Fruit fly (Drosophila melanogaster) Kc167 (cell line): Measurements from ENCODE around the gene Ilk.

Experiments used
- Myc ChIP-seq: fragments of >200 bp; optimal IDR thresholded peaks from 2 replicates; lab custom pipeline; 2017; ENCODE audit warnings: missing external identifiers
- Sin3A ChIP-seq: fragments of >200 bp; optimal IDR thresholded peaks from 2 replicates; lab custom pipeline; 2018; ENCODE audit warnings: missing external identifiers
- h ChIP-seq: fragments of >200 bp; optimal IDR thresholded peaks from 3 replicates; lab custom pipeline; 2018; ENCODE audit warnings: missing external identifiers
- insv ChIP-seq: fragments of >200 bp; optimal IDR thresholded peaks from 3 replicates; lab custom pipeline; 2018; ENCODE audit warnings: missing external identifiers
- psq ChIP-seq: fragments of >200 bp; optimal IDR thresholded peaks from 2 replicates; lab custom pipeline; 2017; ENCODE audit warnings: missing external identifiers
- ttk ChIP-seq: sonication (Bioruptor generic); optimal IDR thresholded peaks from 2 replicates; lab custom pipeline; 2017; ENCODE audit warnings: missing external identifiers

Ilk gene

DNA sequence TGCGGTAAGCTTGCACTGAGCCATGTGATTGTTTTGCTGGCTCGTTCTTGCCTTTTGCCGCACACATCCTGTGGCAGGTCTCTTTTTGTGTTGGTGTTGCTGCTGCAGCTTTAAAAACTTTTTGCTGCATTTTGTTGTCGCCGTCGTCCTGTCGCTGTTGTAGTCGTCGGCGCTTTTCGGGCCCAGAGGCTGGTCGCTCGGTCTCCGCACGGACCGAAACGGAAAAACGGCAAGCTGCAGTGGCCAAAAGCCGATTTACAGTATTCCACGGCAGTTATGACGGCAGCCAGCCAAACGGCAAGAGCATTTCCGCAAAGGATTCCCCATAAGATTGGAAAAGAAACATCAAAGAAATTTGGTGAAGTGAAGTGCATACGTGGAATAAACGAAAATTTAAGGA lies 3.4 kb downstream of the Ilk start, which contains the start of gene CG43219:
Gene CG43219 (plus strand): TSS at position 301 of the 400 bp plus-strand sequence.
- no peak for TF ChIP-seq insv (lab: Kevin White, UChicago)
- TF ChIP-seq Myc (lab: Kevin White, UChicago), result no peak
- TF ChIP-seq h (lab: Kevin White, UChicago), result no peak
- TF ChIP-seq Sin3A, result no peak
- TF ChIP-seq ttk, result no peak
- TF ChIP-seq psq, result no peak

DNA sequence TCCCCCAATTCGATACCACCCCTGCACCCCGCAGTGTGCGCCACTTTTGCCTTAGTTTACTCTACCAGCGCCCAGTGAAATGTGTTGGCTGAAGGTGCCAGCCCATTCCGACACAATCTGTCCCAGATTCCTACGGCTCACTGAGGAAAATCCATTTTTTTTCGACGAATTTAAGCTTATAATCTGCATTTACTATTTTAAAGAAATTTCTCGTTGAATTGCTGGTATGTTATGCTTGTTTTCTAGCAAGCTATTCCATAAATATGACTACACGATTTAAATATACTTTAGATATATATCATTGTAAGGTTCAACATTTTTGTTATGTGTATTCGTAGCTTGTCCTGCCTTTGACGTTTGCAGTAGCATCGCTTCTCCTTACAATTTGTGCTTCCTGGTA lies 6.6 kb downstream of the Ilk start:
- TF ChIP-seq Myc (lab: Kevin White, UChicago), result no peak
- TF ChIP-seq psq, result no peak
- TF ChIP-seq h (lab: Kevin White, UChicago), result no peak

DNA sequence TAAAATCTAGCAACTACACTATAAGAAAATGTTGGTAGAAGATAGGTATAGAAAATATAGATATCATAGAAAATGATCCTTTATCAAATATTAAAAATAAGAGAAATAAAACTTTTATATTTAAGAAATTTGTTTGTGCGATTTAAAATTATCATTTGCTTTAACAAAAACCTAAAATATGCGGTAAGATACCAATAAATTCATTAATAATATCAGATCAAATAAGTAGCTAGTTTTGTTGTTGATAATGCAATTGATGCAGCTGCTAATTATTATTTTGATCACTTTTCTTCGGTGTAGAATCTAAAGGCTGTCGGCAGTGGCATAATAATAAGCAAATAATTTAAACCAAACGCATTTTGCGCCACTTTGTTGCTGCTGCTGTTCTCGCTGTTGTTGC lies 7.6 kb downstream of the Ilk start:
- TF ChIP-seq Sin3A (no peak), insv (lab: Kevin White, UChicago) (no peak), Myc (lab: Kevin White, UChicago) (no peak), h (lab: Kevin White, UChicago) (no peak), psq (no peak), ttk (no peak)

DNA sequence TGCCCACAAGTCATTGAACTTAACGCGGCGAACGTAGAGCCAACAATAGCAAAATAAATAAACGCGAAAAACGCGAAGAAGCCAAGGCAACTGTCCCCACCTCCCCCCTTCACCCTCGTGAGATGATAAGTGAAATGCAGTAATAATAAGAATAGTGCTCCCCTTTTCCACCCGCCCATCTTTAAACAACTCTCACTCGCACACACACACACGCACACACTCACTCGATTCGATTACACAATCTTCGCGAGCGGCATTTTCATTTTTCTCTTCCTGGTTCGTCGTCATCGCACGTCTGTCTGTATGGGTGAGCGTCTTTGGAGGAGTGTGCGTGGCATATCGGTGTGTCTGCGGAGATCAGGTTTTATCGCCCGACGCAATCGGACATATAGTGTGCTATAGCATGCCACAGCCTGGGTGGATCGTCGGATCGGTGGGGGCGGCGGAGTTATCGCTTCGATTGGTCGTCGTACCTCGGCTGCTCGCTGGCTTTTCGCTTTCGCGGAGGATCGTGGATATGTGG lies 8.1 kb downstream of the Ilk start:
- TF ChIP-seq insv (lab: Kevin White, UChicago) (no peak), psq (no peak), Myc (lab: Kevin White, UChicago) (no peak), Sin3A (no peak), h (lab: Kevin White, UChicago) (no peak), ttk (no peak)

DNA sequence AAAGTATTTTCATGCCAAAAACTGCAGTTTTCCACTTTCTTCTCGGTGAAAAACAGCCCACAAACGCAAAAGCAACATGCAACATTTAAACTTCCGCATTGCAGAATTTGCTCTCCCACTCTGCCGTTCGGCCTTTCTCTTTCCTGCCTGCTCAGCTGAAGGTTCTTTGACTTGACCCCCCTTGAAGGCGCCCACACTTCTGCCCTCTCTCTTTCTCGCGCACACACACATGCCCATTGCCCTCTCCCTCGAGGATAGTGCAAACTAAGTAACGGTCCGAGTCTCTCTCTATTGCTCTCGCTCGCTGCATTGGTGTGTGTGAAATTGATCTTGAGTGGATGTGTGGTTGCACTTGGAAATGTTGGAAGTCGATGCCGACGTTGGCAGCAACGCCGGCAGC lies 8.9 kb downstream of the Ilk start:
- TF ChIP-seq ttk (no peak), h (lab: Kevin White, UChicago) (no peak), Sin3A (no peak), psq (no peak), Myc (lab: Kevin White, UChicago) (no peak), insv (lab: Kevin White, UChicago) (no peak)

DNA sequence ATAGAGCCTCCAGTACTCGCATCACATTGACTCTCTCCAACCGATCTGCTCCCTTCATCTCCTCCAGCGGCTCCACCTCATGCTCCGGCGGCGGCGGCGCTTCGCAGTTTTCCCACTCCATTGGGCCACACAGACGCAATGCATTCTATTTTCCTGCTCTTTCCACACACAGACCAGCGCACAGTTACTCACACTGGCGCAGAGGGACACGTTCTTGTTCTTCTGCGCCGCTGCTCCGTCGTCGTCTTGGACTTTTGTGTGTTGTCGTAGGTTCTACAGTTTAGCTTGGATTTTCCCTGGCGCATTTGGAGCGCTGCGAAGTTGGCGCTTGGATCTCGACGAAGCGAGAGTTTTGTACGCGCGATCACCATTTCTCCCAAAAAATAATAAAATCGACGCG lies 9.6 kb downstream of the Ilk start, which contains the start of gene Eip78C:
Gene Eip78C (plus strand): TSS at position 301 of the 400 bp plus-strand sequence.
- TF ChIP-seq ttk (no peak), Myc (lab: Kevin White, UChicago) (no peak), Sin3A (no peak), psq (no peak), h (lab: Kevin White, UChicago) (no peak), insv (lab: Kevin White, UChicago) (no peak)

DNA sequence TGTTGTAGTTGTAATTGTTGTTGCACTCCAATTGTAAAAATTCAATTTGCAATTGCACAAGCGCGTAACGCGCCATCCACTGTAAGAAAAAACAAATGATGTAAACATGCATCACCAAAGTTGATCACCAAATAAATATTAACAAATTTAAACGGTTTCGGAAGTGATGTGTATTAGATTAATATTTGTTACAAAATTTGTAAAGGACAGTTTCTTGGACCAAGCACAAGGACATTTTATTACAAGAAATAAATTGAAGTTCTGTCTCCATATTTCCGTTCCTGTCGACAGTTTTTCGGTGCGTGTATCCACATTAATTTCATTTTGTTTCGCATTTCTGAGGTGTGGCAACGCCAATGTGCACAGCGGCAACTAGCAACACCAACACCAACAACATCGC lies 13.1 kb downstream of the Ilk start:
- TF ChIP-seq h (lab: Kevin White, UChicago) (no peak), Myc (lab: Kevin White, UChicago) (no peak), insv (lab: Kevin White, UChicago) (no peak), ttk (no peak), Sin3A (no peak), psq (no peak)

DNA sequence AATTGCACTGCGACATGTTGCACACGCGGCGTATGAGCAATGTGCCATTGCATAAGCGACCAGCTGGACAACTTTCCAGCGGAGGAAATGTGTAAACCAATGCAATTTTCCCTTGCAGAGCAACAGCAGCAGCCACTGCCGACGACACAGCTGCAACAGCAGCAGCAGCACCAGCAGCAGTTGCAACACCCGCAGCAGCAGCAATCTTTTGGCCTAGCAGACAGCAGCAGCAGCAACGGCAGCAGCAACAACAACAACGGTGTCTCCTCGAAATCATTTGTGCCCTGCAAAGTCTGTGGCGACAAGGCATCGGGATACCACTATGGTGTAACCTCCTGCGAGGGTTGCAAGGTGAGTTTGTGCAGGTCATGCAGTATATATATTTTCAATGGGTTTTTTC lies 14.1 kb downstream of the Ilk start:
- no peak for TF ChIP-seq Myc (lab: Kevin White, UChicago)
- TF ChIP-seq h (lab: Kevin White, UChicago), result no peak
- no peak for TF ChIP-seq ttk
- TF ChIP-seq insv (lab: Kevin White, UChicago), result no peak
- no peak for TF ChIP-seq Sin3A
- TF ChIP-seq psq, result no peak

DNA sequence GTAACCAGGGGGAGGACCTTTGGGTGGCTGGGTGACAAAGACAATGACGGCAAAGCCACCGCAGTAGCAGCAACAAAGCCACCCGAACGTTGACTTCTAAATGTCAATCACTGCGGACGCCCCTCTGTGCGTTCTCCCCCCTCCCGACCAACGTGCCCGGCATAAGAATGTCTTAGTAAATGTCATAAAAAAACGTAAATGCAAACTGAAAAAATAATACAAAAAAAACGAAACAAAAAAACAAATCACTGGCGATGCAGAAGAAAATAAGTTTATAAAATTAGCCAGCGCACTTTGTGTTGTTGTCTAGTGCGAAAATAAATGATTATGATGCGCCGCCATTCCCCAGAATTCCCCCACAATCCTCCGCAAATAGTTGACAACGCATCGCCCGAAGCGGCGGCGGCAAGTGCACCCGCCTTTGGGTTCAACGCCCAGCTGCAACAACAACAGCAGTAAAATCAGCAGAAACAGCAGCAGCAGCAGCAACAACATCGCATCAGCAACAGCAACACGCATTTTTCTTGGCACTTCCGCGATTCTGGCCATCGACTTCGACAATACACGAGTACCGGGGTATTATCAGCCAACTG lies 20.4 kb downstream of the Ilk start:
- TF ChIP-seq h (lab: Kevin White, UChicago), result no peak
- no peak for TF ChIP-seq ttk
- TF ChIP-seq Sin3A, result no peak
- no peak for TF ChIP-seq Myc (lab: Kevin White, UChicago)
- TF ChIP-seq insv (lab: Kevin White, UChicago), result no peak
- TF ChIP-seq psq, result no peak

DNA sequence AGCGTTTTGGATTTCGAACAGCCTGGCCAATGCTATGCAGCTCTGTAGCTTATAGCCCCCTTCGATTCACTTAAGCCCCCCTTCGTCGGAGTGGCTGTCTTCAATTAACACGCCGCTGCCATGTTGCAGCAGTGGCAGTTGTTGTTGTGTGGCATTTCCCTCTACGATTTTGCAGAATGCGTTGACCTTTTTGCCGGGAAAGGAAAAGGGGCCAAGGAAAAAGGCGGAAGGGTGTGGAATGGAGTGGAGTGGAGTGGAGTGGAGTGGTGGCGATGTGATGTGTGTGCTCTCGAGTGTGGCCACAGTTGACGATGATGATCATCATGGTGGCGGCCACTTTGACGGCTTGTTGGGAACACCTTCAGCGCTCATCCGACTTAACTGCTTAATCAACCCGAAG lies 21.7 kb downstream of the Ilk start:
- TF ChIP-seq ttk, result no peak
- no peak for TF ChIP-seq h (lab: Kevin White, UChicago)
- TF ChIP-seq Myc (lab: Kevin White, UChicago), result no peak
- no peak for TF ChIP-seq Sin3A
- TF ChIP-seq insv (lab: Kevin White, UChicago), result no peak
- no peak for TF ChIP-seq psq

DNA sequence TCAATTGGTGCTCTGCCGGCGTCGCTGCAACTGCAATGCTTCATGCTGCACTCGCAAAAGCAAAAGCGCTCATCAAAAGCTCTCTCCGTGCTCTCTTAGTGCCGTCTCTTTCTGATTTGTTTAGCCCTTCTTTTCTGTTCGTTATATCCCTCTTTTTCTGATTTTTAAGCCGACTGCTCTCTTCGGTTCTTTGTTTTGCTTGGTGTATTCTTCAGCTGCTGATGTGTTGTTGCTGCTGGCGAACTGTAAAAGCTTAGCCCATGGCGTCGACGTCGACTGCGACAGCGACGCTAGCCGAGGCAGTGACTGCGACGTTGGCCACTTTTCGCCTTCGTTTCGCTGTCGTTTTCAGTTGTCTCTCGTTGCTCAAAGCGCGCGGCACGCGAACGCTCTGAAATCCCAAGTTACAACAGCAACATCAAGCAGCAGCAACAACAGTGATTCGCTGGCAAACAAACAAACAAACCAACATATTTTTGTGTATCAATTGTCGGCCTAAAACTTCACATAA lies 23.4 kb downstream of the Ilk start:
- TF ChIP-seq Myc (lab: Kevin White, UChicago), result no peak
- TF ChIP-seq psq, result no peak
- no peak for TF ChIP-seq ttk

DNA sequence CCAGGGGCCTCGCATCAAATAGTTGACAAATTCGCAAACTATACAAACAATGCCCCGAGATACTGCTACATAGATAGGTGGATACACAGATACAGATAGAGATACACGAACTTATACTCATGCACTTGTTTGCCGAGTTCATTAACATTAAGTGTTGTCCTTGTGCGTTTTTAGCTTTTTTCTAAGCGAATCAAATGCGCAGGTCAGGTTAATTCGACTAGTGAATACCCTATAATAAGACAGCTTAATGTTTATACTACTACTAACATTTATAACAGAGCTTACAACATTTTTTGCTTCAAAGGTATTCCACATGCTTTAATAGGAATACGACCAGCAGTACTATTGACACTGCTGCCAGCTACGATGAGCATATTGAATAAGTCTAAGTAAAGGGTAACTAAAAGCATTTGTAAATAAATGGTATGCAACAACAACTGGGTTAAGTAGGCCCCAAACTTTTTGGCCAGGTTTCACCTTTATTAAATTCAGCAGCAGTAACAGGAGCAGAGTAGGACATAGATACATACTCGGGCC lies 24.8 kb downstream of the Ilk start:
- TF ChIP-seq ttk (no peak), h (lab: Kevin White, UChicago) (no peak), insv (lab: Kevin White, UChicago) (no peak), Myc (lab: Kevin White, UChicago) (no peak), psq (no peak), Sin3A (no peak)

DNA sequence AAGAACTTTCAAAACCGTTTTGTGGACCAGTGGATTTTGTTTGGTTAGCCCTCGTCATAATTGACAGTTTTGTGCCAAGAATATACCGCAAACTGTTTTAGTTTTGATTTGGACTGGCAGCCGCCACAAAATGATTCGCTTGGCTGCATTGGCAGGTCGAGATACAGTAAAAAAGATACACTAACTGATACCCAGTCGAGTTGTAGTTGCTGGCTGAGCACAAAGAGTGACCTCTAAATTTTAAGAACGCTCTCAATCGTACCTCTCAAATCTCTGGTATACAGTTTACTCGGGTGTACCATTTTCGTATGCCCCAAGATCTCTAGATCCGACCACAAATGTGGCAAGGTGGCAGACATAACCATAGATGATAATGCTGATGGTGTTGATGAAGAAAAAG lies 26.3 kb downstream of the Ilk start:
- TF ChIP-seq Myc (lab: Kevin White, UChicago) (no peak), h (lab: Kevin White, UChicago) (no peak), insv (lab: Kevin White, UChicago) (no peak), ttk (no peak), psq (no peak), Sin3A (no peak)
